Worm (Caenorhabditis elegans): ENCODE data around the gene nas-18.

- TF ChIP-seq nfya-1 (tag; optimal IDR thresholded peaks at IDR 0.05; ENCODE audit: borderline replicate concordance, insufficient read depth) (no peak), let-607 (tag; optimal IDR thresholded peaks at IDR 0.05) (no peak), hlh-12 (tag; optimal IDR thresholded peaks at IDR 0.05) (no peak), Y95B8A.8 (GFP tag; IDR thresholded peaks at IDR 0.05) (no peak)
Measured at ce11 chrV:11380571-11380970, 15.7 kb upstream of the nas-18 start.
